Fruit fly (Drosophila melanogaster) whole organism, embryonic: ENCODE data around the gene CG3517.
A peak's percentile ranks its signal among the peaks of the same experiment; 100 is the strongest.

Experiments
- BtbVII ChIP-seq: fragments of 200-800 bp; sonication (Bioruptor generic); optimal IDR thresholded peaks from 3 replicates; lab custom pipeline; 2017; ENCODE audit warnings: missing biosample characterization, mild to moderate bottlenecking, missing genetic modification characterization
- CG10321 ChIP-seq: fragments of 200-800 bp; sonication (Bioruptor generic); IDR thresholded peaks from 2 replicates; pipeline ENCODE4 v1.3.6; 2022; ENCODE audit warnings: missing biosample characterization, missing genetic modification characterization
- CG11085 ChIP-seq: fragments of 200-800 bp; sonication (Bioruptor generic); IDR thresholded peaks from 2 replicates; pipeline ENCODE4 v1.3.6; 2022; ENCODE audit warnings: missing biosample characterization, missing genetic modification characterization
- CG11723 ChIP-seq: fragments of 200-800 bp; sonication (Bioruptor generic); optimal IDR thresholded peaks from 2 replicates; lab custom pipeline; 2017; ENCODE audit warnings: missing biosample characterization, mild to moderate bottlenecking, missing genetic modification characterization
- CG12219 ChIP-seq: fragments of 200-800 bp; sonication (Bioruptor generic); optimal IDR thresholded peaks from 3 replicates; lab custom pipeline; 2018; ENCODE audit warnings: missing biosample characterization, mild to moderate bottlenecking, missing genetic modification characterization
- CG14014 ChIP-seq: fragments of 200-800 bp; sonication (Bioruptor generic); IDR thresholded peaks from 2 replicates; pipeline ENCODE4 v1.3.6; 2022; ENCODE audit warnings: missing biosample characterization, missing genetic modification characterization
- CG14441 ChIP-seq: fragments of 200-800 bp; sonication (Bioruptor generic); IDR thresholded peaks from 2 replicates; pipeline ENCODE4 v1.3.6; 2022; ENCODE audit warnings: missing biosample characterization, missing genetic modification characterization
- CG15696 ChIP-seq: fragments of 200-800 bp; sonication (Bioruptor generic); optimal IDR thresholded peaks from 2 replicates; lab custom pipeline; 2019; ENCODE audit warnings: missing biosample characterization, mild to moderate bottlenecking, missing genetic modification characterization, moderate library complexity
- CG16863 ChIP-seq: fragments of 200-800 bp; sonication (Bioruptor generic); optimal IDR thresholded peaks from 3 replicates; lab custom pipeline; 2016; ENCODE audit warnings: missing biosample characterization, missing genetic modification characterization
- CG17912 ChIP-seq: fragments of 200-800 bp; sonication (Bioruptor generic); optimal IDR thresholded peaks from 2 replicates; lab custom pipeline; 2018; ENCODE audit warnings: missing biosample characterization, mild to moderate bottlenecking, missing genetic modification characterization
- CG18011 ChIP-seq: fragments of 200-800 bp; sonication (Bioruptor generic); optimal IDR thresholded peaks from 2 replicates; lab custom pipeline; 2017; ENCODE audit warnings: missing biosample characterization, missing genetic modification characterization, mild to moderate bottlenecking, moderate library complexity, missing genotype
- CG18599 ChIP-seq: fragments of 200-800 bp; sonication (Bioruptor generic); optimal IDR thresholded peaks from 3 replicates; lab custom pipeline; 2017; ENCODE audit warnings: missing biosample characterization, missing genetic modification characterization, mild to moderate bottlenecking, moderate library complexity, missing genetic modification reagents
- CG2875 ChIP-seq: fragments of 200-800 bp; sonication (Bioruptor generic); optimal IDR thresholded peaks from 2 replicates; lab custom pipeline; 2017; ENCODE audit warnings: missing biosample characterization, mild to moderate bottlenecking, missing genetic modification characterization, missing genetic modification reagents
- CG33557 ChIP-seq: fragments of 200-800 bp; sonication (Bioruptor generic); optimal IDR thresholded peaks from 2 replicates; lab custom pipeline; 2019; ENCODE audit warnings: missing biosample characterization, mild to moderate bottlenecking, missing genetic modification characterization, moderate library complexity
- CG4707 ChIP-seq: fragments of 200-800 bp; sonication (Bioruptor generic); optimal IDR thresholded peaks from 2 replicates; lab custom pipeline; 2018; ENCODE audit warnings: missing biosample characterization, mild to moderate bottlenecking, missing genetic modification characterization, moderate library complexity
- CG5953 ChIP-seq: fragments of 200-800 bp; sonication (Bioruptor generic); IDR thresholded peaks from 2 replicates; pipeline ENCODE4 v1.3.6; 2022; ENCODE audit warnings: missing biosample characterization, missing genetic modification characterization
- CG7987 ChIP-seq: fragments of 200-800 bp; sonication (Bioruptor generic); optimal IDR thresholded peaks from 2 replicates; lab custom pipeline; 2018; ENCODE audit warnings: missing biosample characterization, mild to moderate bottlenecking, missing genetic modification characterization, moderate library complexity
- CG8281 ChIP-seq: fragments of 200-800 bp; sonication (Bioruptor generic); optimal IDR thresholded peaks from 2 replicates; lab custom pipeline; 2018; ENCODE audit warnings: missing biosample characterization, mild to moderate bottlenecking, missing genetic modification characterization, moderate library complexity
- CG8290 ChIP-seq, 3 experiments: fragments of 200-800 bp; sonication (Bioruptor generic); optimal IDR thresholded peaks; 2 replicates each; lab custom pipeline; 2016 to 2019; ENCODE audit warnings: missing biosample characterization in 3 of 3, missing genetic modification characterization in 3 of 3, mild to moderate bottlenecking in 2 of 3, moderate library complexity in 1 of 3
- CG9437 ChIP-seq: fragments of 200-800 bp; sonication (Bioruptor generic); optimal IDR thresholded peaks from 2 replicates; lab custom pipeline; 2018; ENCODE audit warnings: missing biosample characterization, mild to moderate bottlenecking, missing genetic modification characterization
- CG9727 ChIP-seq: fragments of 200-800 bp; sonication (Bioruptor generic); optimal IDR thresholded peaks from 3 replicates; lab custom pipeline; 2017; ENCODE audit warnings: missing biosample characterization, mild to moderate bottlenecking, missing genetic modification characterization
- Dad ChIP-seq: fragments of 200-800 bp; sonication (Bioruptor generic); optimal IDR thresholded peaks from 3 replicates; lab custom pipeline; 2016; ENCODE audit warnings: missing biosample characterization, missing genetic modification characterization
- Drgx ChIP-seq: fragments of 200-800 bp; sonication (Bioruptor generic); IDR thresholded peaks from 2 replicates; pipeline ENCODE4 v1.3.6; 2022; ENCODE audit warnings: missing biosample characterization, missing genetic modification characterization
- E2f1 ChIP-seq: fragments of 200-800 bp; sonication (Bioruptor generic); IDR thresholded peaks from 2 replicates; pipeline ENCODE4 v1.3.6; 2022; ENCODE audit warnings: missing biosample characterization, missing genetic modification characterization
- Fer1 ChIP-seq: fragments of 200-800 bp; sonication (Bioruptor generic); optimal IDR thresholded peaks from 2 replicates; lab custom pipeline; 2017; ENCODE audit warnings: missing biosample characterization, mild to moderate bottlenecking, missing genetic modification characterization
- Fer3 ChIP-seq: fragments of 200-800 bp; sonication (Bioruptor generic); optimal IDR thresholded peaks from 2 replicates; lab custom pipeline; 2018; ENCODE audit warnings: missing biosample characterization, mild to moderate bottlenecking, missing genetic modification characterization, moderate library complexity
- GATAe ChIP-seq: fragments of 200-800 bp; sonication (Bioruptor generic); conservative IDR thresholded peaks from 2 replicates; pipeline ENCODE4 v1.3.6; 2022; ENCODE audit warnings: missing biosample characterization, missing genetic modification characterization
- Lim3 ChIP-seq: fragments of 200-800 bp; sonication (Bioruptor generic); IDR thresholded peaks from 2 replicates; pipeline ENCODE4 v1.3.6; 2022; ENCODE audit warnings: missing biosample characterization, missing genetic modification characterization
- Med ChIP-seq: fragments of 200-800 bp; sonication (Bioruptor generic); peaks from one replicate; lab custom pipeline; 2016; ENCODE audit warnings: missing biosample characterization, missing genetic modification characterization, mild to moderate bottlenecking, inconsistent platforms, moderate library complexity
- NFAT ChIP-seq: fragments of 200-800 bp; sonication (Bioruptor generic); IDR thresholded peaks from 2 replicates; pipeline ENCODE4 v1.3.6; 2022; ENCODE audit warnings: missing biosample characterization, missing genetic modification characterization
- Nf-YA ChIP-seq: fragments of 200-800 bp; sonication (Bioruptor generic); IDR thresholded peaks from 2 replicates; pipeline ENCODE4 v1.3.6; 2022; ENCODE audit warnings: missing biosample characterization, missing genetic modification characterization
- PHDP ChIP-seq: fragments of 200-800 bp; sonication (Bioruptor generic); optimal IDR thresholded peaks from 3 replicates; lab custom pipeline; 2018; ENCODE audit warnings: missing biosample characterization, mild to moderate bottlenecking, missing genetic modification characterization, moderate library complexity
- Sox100B ChIP-seq: fragments of 200-800 bp; sonication (Bioruptor generic); optimal IDR thresholded peaks from 3 replicates; lab custom pipeline; 2018; ENCODE audit warnings: missing biosample characterization, mild to moderate bottlenecking, missing genetic modification characterization
- Sox102F ChIP-seq: fragments of 200-800 bp; sonication (Bioruptor generic); optimal IDR thresholded peaks from 2 replicates; lab custom pipeline; 2018; ENCODE audit warnings: missing biosample characterization, mild to moderate bottlenecking, missing genetic modification characterization, moderate library complexity
- Vsx1 ChIP-seq: fragments of 200-800 bp; sonication (Bioruptor generic); optimal IDR thresholded peaks from 2 replicates; lab custom pipeline; 2017; ENCODE audit warnings: missing biosample characterization, mild to moderate bottlenecking, missing genetic modification characterization, missing genetic modification reagents
- bsh ChIP-seq, 2 experiments: fragments of 200-800 bp; sonication (Bioruptor generic); optimal IDR thresholded peaks; 2 replicates each; lab custom pipeline; 2017 to 2018; ENCODE audit warnings: mild to moderate bottlenecking in 2 of 2, missing biosample characterization in 2 of 2, missing genetic modification characterization in 2 of 2, moderate library complexity in 1 of 2
- dpn ChIP-seq, 2 experiments: fragments of 200-800 bp; sonication (Bioruptor generic); optimal IDR thresholded peaks; 3 replicates each; lab custom pipeline; 2016; ENCODE audit warnings: missing biosample characterization in 2 of 2, missing genetic modification characterization in 2 of 2
- en ChIP-seq: fragments of 200-800 bp; sonication (Bioruptor generic); optimal IDR thresholded peaks from 2 replicates; lab custom pipeline; 2016; ENCODE audit warnings: missing biosample characterization, missing genetic modification characterization
- fd64A ChIP-seq: fragments of 200-800 bp; sonication (Bioruptor generic); optimal IDR thresholded peaks from 3 replicates; lab custom pipeline; 2018; ENCODE audit warnings: missing biosample characterization, mild to moderate bottlenecking, missing genetic modification characterization
- hbn ChIP-seq: fragments of 200-800 bp; sonication (Bioruptor generic); IDR thresholded peaks from 2 replicates; pipeline ENCODE4 v1.3.6; 2022; ENCODE audit warnings: missing biosample characterization, missing genetic modification characterization; ENCODE audit not compliant: partially characterized antibody
- her ChIP-seq: fragments of 200-800 bp; sonication (Bioruptor generic); optimal IDR thresholded peaks from 2 replicates; lab custom pipeline; 2016; ENCODE audit warnings: missing biosample characterization, missing genetic modification characterization
- lab ChIP-seq: fragments of 200-800 bp; sonication (Bioruptor generic); optimal IDR thresholded peaks from 3 replicates; lab custom pipeline; 2017; ENCODE audit warnings: missing biosample characterization, missing genetic modification characterization, mild to moderate bottlenecking, moderate library complexity, missing genetic modification reagents
- ranshi ChIP-seq: fragments of 200-800 bp; sonication (Bioruptor generic); IDR thresholded peaks from 2 replicates; pipeline ENCODE4 v1.3.6; 2022; ENCODE audit warnings: missing biosample characterization, missing genetic modification characterization
- sisA ChIP-seq: fragments of 200-800 bp; sonication (Bioruptor generic); IDR thresholded peaks from 2 replicates; pipeline ENCODE4 v1.3.6; 2022; ENCODE audit warnings: missing biosample characterization, missing genetic modification characterization
- tio ChIP-seq: fragments of 200-800 bp; sonication (Bioruptor generic); optimal IDR thresholded peaks from 2 replicates; lab custom pipeline; 2017; ENCODE audit warnings: missing biosample characterization, missing genetic modification characterization, inconsistent platforms
- toy ChIP-seq: fragments of 200-800 bp; sonication (Bioruptor generic); IDR thresholded peaks from 2 replicates; pipeline ENCODE4 v1.3.6; 2022; ENCODE audit warnings: missing biosample characterization, missing genetic modification characterization
- unpg ChIP-seq: fragments of 200-800 bp; sonication (Bioruptor generic); optimal IDR thresholded peaks from 3 replicates; lab custom pipeline; 2018; ENCODE audit warnings: missing biosample characterization, mild to moderate bottlenecking, missing genetic modification characterization, moderate library complexity
- z ChIP-seq: fragments of 200-800 bp; sonication (Bioruptor generic); IDR thresholded peaks from 3 replicates; pipeline ENCODE4 v1.3.6; 2022; ENCODE audit warnings: missing biosample characterization, missing genetic modification characterization
- zfh1 ChIP-seq: fragments of 200-800 bp; sonication (Bioruptor generic); IDR thresholded peaks from 3 replicates; pipeline ENCODE4 v1.3.6; 2022; ENCODE audit warnings: missing biosample characterization, missing genetic modification characterization

CG3517 gene

dm6 chr3R:19467464-19467863 lies 42.5 kb upstream of the CG3517 start (continued):
- peak; percentile 55 for TF ChIP-seq CG4707 (GFP tag; lab: Kevin White, UChicago)
- TF ChIP-seq Fer1 (GFP tag; lab: Kevin White, UChicago): peak; percentile 7
- TF ChIP-seq Med (GFP tag; lab: Kevin White, UChicago): peak; percentile 59
- TF ChIP-seq sisA (GFP tag; lab: Robert Waterston, UW): no peak
- peak; percentile 12 for TF ChIP-seq CG7987 (GFP tag; lab: Kevin White, UChicago)
- TF ChIP-seq en (GFP tag; lab: Kevin White, UChicago): no peak
- peak; percentile 37; the same call in 1 of the 2 replicates for TF ChIP-seq CG14014 (GFP tag; lab: Robert Waterston, UW)
- peak; percentile 7 for TF ChIP-seq PHDP (tag; lab: Kevin White, UChicago)
- no peak for TF ChIP-seq NFAT (GFP tag; lab: Robert Waterston, UW)
- peak; percentile 59 for TF ChIP-seq Sox100B (GFP tag; lab: Kevin White, UChicago)
- peak; percentile 61; the same call in 1 of the 2 replicates for TF ChIP-seq CG5953
- peak; percentile 27 for TF ChIP-seq CG18599
- 0 out of 2 replicates have a peak, but pooled peaks have one; percentile 20 for TF ChIP-seq Drgx (GFP tag; lab: Robert Waterston, UW)
- TF ChIP-seq CG16863 (GFP tag; lab: Kevin White, UChicago): peak; percentile 19
- TF ChIP-seq E2f1 (GFP tag; lab: Robert Waterston, UW): peak; percentile 18; the same call in 1 of the 2 replicates
- peak in 1 of 2 experiments; percentile 10 for TF ChIP-seq bsh (GFP tag; optimal IDR thresholded peaks at IDR 0.05; lab: Kevin White, UChicago)
- peak; percentile 16 for TF ChIP-seq lab
- no peak for TF ChIP-seq CG11085 (GFP tag; lab: Robert Waterston, UW)
- TF ChIP-seq CG14441 (GFP tag; lab: Robert Waterston, UW): peak; percentile 38; the same call in 1 of the 2 replicates
- peak; percentile 49 for TF ChIP-seq fd64A (GFP tag; lab: Kevin White, UChicago)
- no peak for TF ChIP-seq CG9437 (GFP tag; lab: Kevin White, UChicago)
- TF ChIP-seq tio (GFP tag; lab: Kevin White, UChicago): no peak
- no peak for TF ChIP-seq her (GFP tag; lab: Kevin White, UChicago)
- TF ChIP-seq unpg (GFP tag; lab: Kevin White, UChicago): peak; percentile 20
- TF ChIP-seq CG9727 (GFP tag; lab: Kevin White, UChicago): no peak
- TF ChIP-seq Vsx1 (GFP tag; lab: Kevin White, UChicago): peak; percentile 23
- 0 out of 2 replicates have a peak, but pooled peaks have one; percentile 8 for TF ChIP-seq CG10321 (GFP tag; lab: Robert Waterston, UW)
- TF ChIP-seq zfh1: peak; percentile 47; the same call in 1 of the 3 replicates
- TF ChIP-seq CG11723 (GFP tag; lab: Kevin White, UChicago): peak; percentile 14
- TF ChIP-seq Sox102F (GFP tag; lab: Kevin White, UChicago): peak; percentile 40
- TF ChIP-seq CG8290 (GFP tag; optimal IDR thresholded peaks at IDR 0.05; lab: Kevin White, UChicago): no peak
- TF ChIP-seq CG8290 (tag; optimal IDR thresholded peaks at IDR 0.05; lab: Kevin White, UChicago): peak in 1 of 2 experiments; percentile 45
- no peak for TF ChIP-seq toy (GFP tag; lab: Robert Waterston, UW)
- TF ChIP-seq CG17912: peak; percentile 11
- TF ChIP-seq BtbVII (GFP tag; lab: Kevin White, UChicago): no peak
- no peak for TF ChIP-seq Fer3
- peak; percentile 48 for TF ChIP-seq CG2875 (GFP tag; lab: Kevin White, UChicago)
- TF ChIP-seq Nf-YA (GFP tag; lab: Robert Waterston, UW): peak; percentile 51; the same call in 1 of the 2 replicates
- TF ChIP-seq, all 482 proteins: peak for 58

dm6 chr3R:19465286-19465685 lies 40.3 kb upstream of the CG3517 start:
- TF ChIP-seq Dad (GFP tag; lab: Kevin White, UChicago): no peak
- TF ChIP-seq CG4707 (GFP tag; lab: Kevin White, UChicago): peak; percentile 4
- peak; percentile 16 for TF ChIP-seq CG8281 (tag; lab: Kevin White, UChicago)
- peak; percentile 37; the same call in 1 of the 2 replicates for TF ChIP-seq ranshi (GFP tag; lab: Robert Waterston, UW)
- TF ChIP-seq CG18011 (GFP tag; lab: Kevin White, UChicago): no peak
- TF ChIP-seq Lim3 (GFP tag; lab: Robert Waterston, UW): no peak
- no peak for TF ChIP-seq hbn (GFP tag; lab: Robert Waterston, UW)
- peak; percentile 79 for TF ChIP-seq CG33557
- no peak for TF ChIP-seq CG7987 (GFP tag; lab: Kevin White, UChicago)
- peak; percentile 28 to 62 for TF ChIP-seq dpn (GFP tag; optimal IDR thresholded peaks at IDR 0.05; lab: Kevin White, UChicago)
- TF ChIP-seq CG15696: peak; percentile 47
- peak; percentile 32 for TF ChIP-seq CG12219 (GFP tag; lab: Kevin White, UChicago)
- TF ChIP-seq z (GFP tag; lab: Robert Waterston, UW): no peak
- TF ChIP-seq GATAe (GFP tag; lab: Robert Waterston, UW): no peak
- peak; percentile 5 for TF ChIP-seq Fer1 (GFP tag; lab: Kevin White, UChicago)
